Fruit fly (Drosophila melanogaster): ENCODE measurements around the gene CG32512.

CG32512 gene

dm6 chrX:21074329-21074708 lies 7.0 kb upstream of the CG32512 start (continued):
- TF ChIP-seq CG11762 (GFP tag; optimal IDR thresholded peaks at IDR 0.05; ENCODE audit: insufficient read depth) (peak; percentile 40), Sox102F (GFP tag; optimal IDR thresholded peaks at IDR 0.05) (peak; percentile 72), CG6276 (GFP tag; optimal IDR thresholded peaks at IDR 0.05) (peak; percentile 73), CG31627 (GFP tag; optimal IDR thresholded peaks at IDR 0.05) (peak; percentile 71), dac (GFP tag; optimal IDR thresholded peaks at IDR 0.05) (peak; percentile 66), Hr4 (GFP tag; optimal IDR thresholded peaks at IDR 0.05) (peak; percentile 73), CG7368 (GFP tag; optimal IDR thresholded peaks at IDR 0.05) (peak; percentile 29), eg (GFP tag; IDR thresholded peaks at IDR 0.05) (peak; percentile 87), Hr38 (GFP tag; optimal IDR thresholded peaks at IDR 0.05) (no peak), CG10631 (GFP tag; optimal IDR thresholded peaks at IDR 0.05) (peak; percentile 61), esn (GFP tag; optimal IDR thresholded peaks at IDR 0.05) (peak; percentile 71), CG34406 (GFP tag; optimal IDR thresholded peaks at IDR 0.05) (peak; percentile 40), CG11294 (GFP tag; IDR thresholded peaks at IDR 0.05) (peak; percentile 63), Ets96B (tag; optimal IDR thresholded peaks at IDR 0.05) (peak; percentile 47), topi (GFP tag; optimal IDR thresholded peaks at IDR 0.05) (peak; percentile 49), CG9139 (GFP tag; optimal IDR thresholded peaks at IDR 0.05) (no peak), CG4318 (GFP tag; optimal IDR thresholded peaks at IDR 0.05) (peak; percentile 64), CG16779 (tag; optimal IDR thresholded peaks at IDR 0.05) (no peak), Hr39 (GFP tag; optimal IDR thresholded peaks at IDR 0.05) (peak; percentile 73), Lpt (GFP tag; optimal IDR thresholded peaks at IDR 0.05) (peak; percentile 76), salr (GFP tag; optimal IDR thresholded peaks at IDR 0.05) (peak; percentile 11 to 26), svp (GFP tag) (peak; percentile 83), pdm3 (GFP tag; optimal IDR thresholded peaks at IDR 0.05) (peak; percentile 68), Gug (GFP tag; IDR thresholded peaks at IDR 0.05) (peak; percentile 57), Eip93F (GFP tag; optimal IDR thresholded peaks at IDR 0.05) (no peak), CG15336 (GFP tag; IDR thresholded peaks at IDR 0.05) (peak; percentile 83), CG3919 (GFP tag; optimal IDR thresholded peaks at IDR 0.05) (peak; percentile 66), Sox14 (GFP tag; optimal IDR thresholded peaks at IDR 0.05) (peak; percentile 73), Smox (GFP tag; optimal IDR thresholded peaks at IDR 0.05) (peak; percentile 67), fd59A (GFP tag; optimal IDR thresholded peaks at IDR 0.05) (peak; percentile 11), CG6792 (GFP tag; optimal IDR thresholded peaks at IDR 0.05) (peak; percentile 59)

- peak; percentile 68 for TF ChIP-seq CG6276 (GFP tag; optimal IDR thresholded peaks at IDR 0.05)
- peak; percentile 47 for TF ChIP-seq CG8632 (GFP tag; optimal IDR thresholded peaks at IDR 0.05)
- TF ChIP-seq Sox15 (GFP tag; optimal IDR thresholded peaks at IDR 0.05) = peak; percentile 17
- TF ChIP-seq CG4318 (GFP tag; optimal IDR thresholded peaks at IDR 0.05) = peak; percentile 75
- peak; percentile 62 for TF ChIP-seq achi (GFP tag; optimal IDR thresholded peaks at IDR 0.05)
- TF ChIP-seq CG32006 (GFP tag; optimal IDR thresholded peaks at IDR 0.05) = peak; percentile 89
- no peak for TF ChIP-seq CG6808 (GFP tag; optimal IDR thresholded peaks at IDR 0.05)
- no peak for TF ChIP-seq Eip93F (GFP tag; optimal IDR thresholded peaks at IDR 0.05)
- TF ChIP-seq CG6854 (GFP tag; optimal IDR thresholded peaks at IDR 0.05) = no peak
- no peak for TF ChIP-seq Hr38 (GFP tag; optimal IDR thresholded peaks at IDR 0.05)
- peak; percentile 47 for TF ChIP-seq CG6792 (GFP tag; optimal IDR thresholded peaks at IDR 0.05)
- peak; percentile 32; the same call in 1 of the 3 replicates for TF ChIP-seq CG6163 (GFP tag; IDR thresholded peaks at IDR 0.05)
- no peak for TF ChIP-seq vri (GFP tag; optimal IDR thresholded peaks at IDR 0.05)
- peak; percentile 24 for TF ChIP-seq cyc (GFP tag; optimal IDR thresholded peaks at IDR 0.05)
- TF ChIP-seq CG8119 (GFP tag; IDR thresholded peaks at IDR 0.05) = peak; percentile 73
- TF ChIP-seq CG11762 (GFP tag; optimal IDR thresholded peaks at IDR 0.05; ENCODE audit: insufficient read depth) = peak; percentile 20
- TF ChIP-seq fd59A (GFP tag; optimal IDR thresholded peaks at IDR 0.05) = peak; percentile 37
- TF ChIP-seq net (GFP tag; optimal IDR thresholded peaks at IDR 0.05) = peak; percentile 29
- TF ChIP-seq CG7368 (GFP tag; optimal IDR thresholded peaks at IDR 0.05) = peak; percentile 8
- peak; percentile 49 for TF ChIP-seq CG34406 (GFP tag; optimal IDR thresholded peaks at IDR 0.05)
- peak; percentile 42 for TF ChIP-seq CG3032 (tag; optimal IDR thresholded peaks at IDR 0.05)
- TF ChIP-seq OdsH (GFP tag; optimal IDR thresholded peaks at IDR 0.05) = peak; percentile 66
- no peak for TF ChIP-seq ss (GFP tag; optimal IDR thresholded peaks at IDR 0.05)
- peak; percentile 57 for TF ChIP-seq Sox102F (GFP tag; optimal IDR thresholded peaks at IDR 0.05)
- TF ChIP-seq CG9139 (GFP tag; optimal IDR thresholded peaks at IDR 0.05) = no peak
- TF ChIP-seq Lpt (GFP tag; optimal IDR thresholded peaks at IDR 0.05) = peak; percentile 23
- TF ChIP-seq salr (GFP tag; optimal IDR thresholded peaks at IDR 0.05) = peak in 1 of 2 experiments; percentile 41
- TF ChIP-seq CG31627 (GFP tag; optimal IDR thresholded peaks at IDR 0.05) = peak; percentile 55
- no peak for TF ChIP-seq fd85E (GFP tag; optimal IDR thresholded peaks at IDR 0.05)
- peak; percentile 35 for TF ChIP-seq Ets96B (tag; optimal IDR thresholded peaks at IDR 0.05)
- peak; percentile 9 for TF ChIP-seq Eip75B (GFP tag; optimal IDR thresholded peaks at IDR 0.05)
- TF ChIP-seq Smox (GFP tag; optimal IDR thresholded peaks at IDR 0.05) = peak; percentile 36
- TF ChIP-seq CG11902 (GFP tag; optimal IDR thresholded peaks at IDR 0.05) = no peak
Observed at dm6 chrX:21073641-21074328, 6.4 kb upstream of the CG32512 start.

All from whole organism, prepupa.